Fruit fly (Drosophila melanogaster) whole organism, embryonic: ENCODE results near the gene CG2712.
A peak's percentile ranks its signal among the peaks of the same experiment; 100 is the strongest.

ENCODE experiments used
- Bdp1 ChIP-seq: fragments of 200-800 bp; sonication (Bioruptor generic); optimal IDR thresholded peaks from 3 replicates; lab custom pipeline; 2016; ENCODE audit warnings: missing biosample characterization, missing genetic modification characterization
- CG10366 ChIP-seq: fragments of 200-800 bp; sonication (Bioruptor generic); IDR thresholded peaks from 2 replicates; pipeline ENCODE4 v1.3.6; 2022; ENCODE audit warnings: missing biosample characterization, missing genetic modification characterization
- CG10959 ChIP-seq: fragments of 200-800 bp; sonication (Bioruptor generic); IDR thresholded peaks from 2 replicates; pipeline ENCODE4 v1.3.6; 2022; ENCODE audit warnings: missing biosample characterization, missing genetic modification characterization
- CG11723 ChIP-seq: fragments of 200-800 bp; sonication (Bioruptor generic); optimal IDR thresholded peaks from 2 replicates; lab custom pipeline; 2017; ENCODE audit warnings: missing biosample characterization, mild to moderate bottlenecking, missing genetic modification characterization
- CG12155 ChIP-seq: fragments of 200-800 bp; sonication (Bioruptor generic); optimal IDR thresholded peaks from 3 replicates; lab custom pipeline; 2016; ENCODE audit warnings: missing biosample characterization, missing genetic modification characterization
- CG12659 ChIP-seq: fragments of 200-800 bp; sonication (Bioruptor generic); optimal IDR thresholded peaks from 3 replicates; lab custom pipeline; 2017; ENCODE audit warnings: mild to moderate bottlenecking, missing biosample characterization, missing genetic modification reagents, missing genetic modification characterization
- CG13624 ChIP-seq: fragments of 200-800 bp; sonication (Bioruptor generic); optimal IDR thresholded peaks from 2 replicates; lab custom pipeline; 2016; ENCODE audit warnings: missing biosample characterization, missing genetic modification characterization
- CG14014 ChIP-seq: fragments of 200-800 bp; sonication (Bioruptor generic); IDR thresholded peaks from 2 replicates; pipeline ENCODE4 v1.3.6; 2022; ENCODE audit warnings: missing biosample characterization, missing genetic modification characterization
- CG14965 ChIP-seq: fragments of 200-800 bp; sonication (Bioruptor generic); optimal IDR thresholded peaks from 2 replicates; lab custom pipeline; 2016; ENCODE audit warnings: missing biosample characterization, missing genetic modification characterization, borderline replicate concordance
- CG1529 ChIP-seq: fragments of 200-800 bp; sonication (Bioruptor generic); optimal IDR thresholded peaks from 3 replicates; lab custom pipeline; 2018; ENCODE audit warnings: missing biosample characterization, missing genetic modification characterization
- CG17359 ChIP-seq: fragments of 200-800 bp; sonication (Bioruptor generic); optimal IDR thresholded peaks from 3 replicates; lab custom pipeline; 2018; ENCODE audit warnings: missing biosample characterization, mild to moderate bottlenecking, missing genetic modification characterization, moderate library complexity
- CG17802 ChIP-seq: fragments of 200-800 bp; sonication (Bioruptor generic); optimal IDR thresholded peaks from 2 replicates; lab custom pipeline; 2018; ENCODE audit warnings: missing biosample characterization, mild to moderate bottlenecking, missing genetic modification characterization, moderate library complexity
- CG17829 ChIP-seq: fragments of 200-800 bp; optimal IDR thresholded peaks from 2 replicates; lab custom pipeline; 2019; ENCODE audit warnings: missing biosample characterization, mild to moderate bottlenecking, missing genetic modification characterization, moderate library complexity
- CG18476 ChIP-seq: fragments of 200-800 bp; sonication (Bioruptor generic); optimal IDR thresholded peaks from 2 replicates; lab custom pipeline; 2016; ENCODE audit warnings: missing biosample characterization, mild to moderate bottlenecking, missing genetic modification characterization
- CG4854 ChIP-seq: fragments of 200-800 bp; sonication (Bioruptor generic); optimal IDR thresholded peaks from 2 replicates; lab custom pipeline; 2016; ENCODE audit warnings: missing biosample characterization, missing genetic modification characterization, inconsistent platforms
- CG5953 ChIP-seq: fragments of 200-800 bp; sonication (Bioruptor generic); IDR thresholded peaks from 2 replicates; pipeline ENCODE4 v1.3.6; 2022; ENCODE audit warnings: missing biosample characterization, missing genetic modification characterization
- CG6683 ChIP-seq: fragments of 200-800 bp; sonication (Bioruptor generic); optimal IDR thresholded peaks from 2 replicates; lab custom pipeline; 2017; ENCODE audit warnings: missing biosample characterization, mild to moderate bottlenecking, missing genetic modification characterization, missing genetic modification reagents
- CG6813 ChIP-seq: fragments of 200-800 bp; sonication (Bioruptor generic); optimal IDR thresholded peaks from 2 replicates; lab custom pipeline; 2017; ENCODE audit warnings: missing biosample characterization, missing genetic modification characterization, mild to moderate bottlenecking, moderate library complexity, missing genetic modification reagents
- CG7745 ChIP-seq: fragments of 200-800 bp; sonication (Bioruptor generic); optimal IDR thresholded peaks from 2 replicates; lab custom pipeline; 2018; ENCODE audit warnings: missing biosample characterization, mild to moderate bottlenecking, missing genetic modification characterization, moderate library complexity
- CG8388 ChIP-seq: fragments of 200-800 bp; sonication (Bioruptor generic); optimal IDR thresholded peaks from 2 replicates; lab custom pipeline; 2019; ENCODE audit warnings: missing biosample characterization, mild to moderate bottlenecking, missing genetic modification characterization, moderate library complexity
- CHES-1-like ChIP-seq: fragments of 200-800 bp; sonication (Bioruptor generic); optimal IDR thresholded peaks from 2 replicates; lab custom pipeline; 2016; ENCODE audit warnings: missing biosample characterization, missing genetic modification characterization
- Dip2 ChIP-seq: fragments of 200-800 bp; sonication (Bioruptor generic); IDR thresholded peaks from 2 replicates; pipeline ENCODE4 v1.3.6; 2022; ENCODE audit warnings: missing biosample characterization, missing genetic modification characterization
- Dll ChIP-seq: fragments of 200-800 bp; sonication (Bioruptor generic); IDR thresholded peaks from 4 replicates; pipeline ENCODE4 v1.3.6; 2022; ENCODE audit warnings: missing biosample characterization, missing genetic modification characterization; ENCODE audit not compliant: partially characterized antibody
- Doc3 ChIP-seq: fragments of 200-800 bp; sonication (Bioruptor generic); IDR thresholded peaks from 3 replicates; pipeline ENCODE4 v1.3.6; 2022; ENCODE audit warnings: missing biosample characterization, missing genetic modification characterization; ENCODE audit not compliant: partially characterized antibody
- Ets65A ChIP-seq: fragments of 200-800 bp; sonication (Bioruptor generic); peaks from one replicate; lab custom pipeline; 2016; ENCODE audit warnings: missing biosample characterization, missing genetic modification characterization
- Ets97D ChIP-seq: fragments of 200-800 bp; sonication (Bioruptor generic); optimal IDR thresholded peaks from 3 replicates; lab custom pipeline; 2016; ENCODE audit warnings: missing biosample characterization, missing genetic modification characterization
- HLH4C ChIP-seq: fragments of 200-800 bp; sonication (Bioruptor generic); IDR thresholded peaks from 3 replicates; pipeline ENCODE4 v1.3.6; 2022; ENCODE audit warnings: missing biosample characterization, missing genetic modification characterization; ENCODE audit not compliant: partially characterized antibody
- Hey ChIP-seq: fragments of 200-800 bp; sonication (Bioruptor generic); optimal IDR thresholded peaks from 3 replicates; lab custom pipeline; 2018; ENCODE audit warnings: missing biosample characterization, mild to moderate bottlenecking, missing genetic modification characterization
- Mrtf ChIP-seq: fragments of 200-800 bp; sonication (Bioruptor generic); IDR thresholded peaks from 3 replicates; pipeline ENCODE4 v1.3.6; 2022; ENCODE audit warnings: missing biosample characterization, missing genetic modification characterization
- Myb ChIP-seq: fragments of 200-800 bp; sonication (Bioruptor generic); optimal IDR thresholded peaks from 2 replicates; lab custom pipeline; 2016; ENCODE audit warnings: missing biosample characterization, missing genetic modification characterization
- Rfx ChIP-seq: fragments of 200-800 bp; sonication (Bioruptor generic); IDR thresholded peaks from 2 replicates; pipeline ENCODE4 v1.3.6; 2022; ENCODE audit warnings: missing biosample characterization, missing genetic modification characterization
- Rx ChIP-seq: fragments of 200-800 bp; sonication (Bioruptor generic); IDR thresholded peaks from 2 replicates; pipeline ENCODE4 v1.3.6; 2022; ENCODE audit warnings: missing biosample characterization, missing genetic modification characterization
- Scr ChIP-seq: fragments of 200-800 bp; sonication (Bioruptor generic); IDR thresholded peaks from 2 replicates; pipeline ENCODE4 v1.3.6; 2022; ENCODE audit warnings: missing biosample characterization, missing genetic modification characterization; ENCODE audit not compliant: partially characterized antibody
- Side ChIP-seq: fragments of 200-800 bp; sonication (Bioruptor generic); optimal IDR thresholded peaks from 2 replicates; lab custom pipeline; 2016; ENCODE audit warnings: missing biosample characterization, missing genetic modification characterization
- Sin3A ChIP-seq: fragments of >200 bp; optimal IDR thresholded peaks from 2 replicates; lab custom pipeline; 2018
- TFAM ChIP-seq: fragments of 200-800 bp; sonication (Bioruptor generic); optimal IDR thresholded peaks from 2 replicates; lab custom pipeline; 2017; ENCODE audit warnings: missing biosample characterization, missing genetic modification characterization, inconsistent platforms
- ash1 ChIP-seq: fragments of 200-800 bp; sonication (Bioruptor generic); optimal IDR thresholded peaks from 2 replicates; lab custom pipeline; 2018; ENCODE audit warnings: missing biosample characterization, mild to moderate bottlenecking, missing genetic modification characterization
- disco-r ChIP-seq: fragments of 200-800 bp; sonication (Bioruptor generic); optimal IDR thresholded peaks from 2 replicates; lab custom pipeline; 2016; ENCODE audit warnings: missing biosample characterization, missing genetic modification characterization
- gce ChIP-seq: fragments of 200-800 bp; sonication (Bioruptor generic); IDR thresholded peaks from 3 replicates; pipeline ENCODE4 v1.3.6; 2022; ENCODE audit warnings: missing biosample characterization, missing genetic modification characterization
- hb ChIP-seq: fragments of 200-800 bp; sonication (Bioruptor generic); IDR thresholded peaks from 3 replicates; pipeline ENCODE4 v1.3.6; 2022; ENCODE audit warnings: missing biosample characterization, missing genetic modification characterization; ENCODE audit not compliant: partially characterized antibody
- mirr ChIP-seq: fragments of 200-800 bp; sonication (Bioruptor generic); optimal IDR thresholded peaks from 3 replicates; lab custom pipeline; 2018; ENCODE audit warnings: missing biosample characterization, mild to moderate bottlenecking, missing genetic modification characterization
- pzg ChIP-seq: fragments of 200-800 bp; sonication (Bioruptor generic); optimal IDR thresholded peaks from 3 replicates; lab custom pipeline; 2018; ENCODE audit warnings: missing biosample characterization, mild to moderate bottlenecking, missing genetic modification characterization, moderate library complexity
- sima ChIP-seq: fragments of 200-800 bp; sonication (Bioruptor generic); optimal IDR thresholded peaks from 2 replicates; lab custom pipeline; 2016; ENCODE audit warnings: missing biosample characterization, missing genetic modification characterization
- stwl ChIP-seq: fragments of 200-800 bp; sonication (Bioruptor generic); optimal IDR thresholded peaks from 3 replicates; lab custom pipeline; 2018; ENCODE audit warnings: missing biosample characterization, mild to moderate bottlenecking, missing genetic modification characterization, moderate library complexity
- tap ChIP-seq: fragments of 200-800 bp; optimal IDR thresholded peaks from 3 replicates; lab custom pipeline; 2019; ENCODE audit warnings: missing biosample characterization, mild to moderate bottlenecking, missing genetic modification characterization, moderate library complexity
- tgo ChIP-seq: fragments of 200-800 bp; sonication (Bioruptor generic); IDR thresholded peaks from 3 replicates; pipeline ENCODE4 v1.3.6; 2022; ENCODE audit warnings: missing biosample characterization, missing genetic modification characterization
- trh ChIP-seq: fragments of 200-800 bp; sonication (Bioruptor generic); optimal IDR thresholded peaks from 2 replicates; lab custom pipeline; 2016; ENCODE audit warnings: missing biosample characterization, missing genetic modification characterization
- twi ChIP-seq: fragments of 200-800 bp; optimal IDR thresholded peaks from 2 replicates; lab custom pipeline; 2019; ENCODE audit warnings: missing biosample characterization, mild to moderate bottlenecking, missing genetic modification characterization, moderate library complexity
- unpg ChIP-seq: fragments of 200-800 bp; sonication (Bioruptor generic); optimal IDR thresholded peaks from 3 replicates; lab custom pipeline; 2018; ENCODE audit warnings: missing biosample characterization, mild to moderate bottlenecking, missing genetic modification characterization, moderate library complexity
- zen ChIP-seq: fragments of 200-800 bp; sonication (Bioruptor generic); optimal IDR thresholded peaks from 3 replicates; lab custom pipeline; 2018; ENCODE audit warnings: missing biosample characterization, mild to moderate bottlenecking, missing genetic modification characterization, moderate library complexity

The CG2712 gene

dm6 chrX:2704134-2704773 is 28.0 kb upstream of the CG2712 start, which contains the start of gene eIF2Bbeta (continued):
- TF ChIP-seq Rx (GFP tag; lab: Robert Waterston, UW) (no peak), Dll (GFP tag; lab: Robert Waterston, UW) (0 out of 4 replicates have a peak, but pooled peaks have one; percentile 30), Rfx (0 out of 2 replicates have a peak, but pooled peaks have one; percentile 16), CG13624 (GFP tag; lab: Kevin White, UChicago) (no peak), Side (GFP tag; lab: Kevin White, UChicago) (no peak), HLH4C (0 out of 3 replicates have a peak, but pooled peaks have one; percentile 16), unpg (GFP tag; lab: Kevin White, UChicago) (no peak), Hey (tag; lab: Kevin White, UChicago) (no peak), CG17829 (tag; lab: Kevin White, UChicago) (no peak), tap (tag; lab: Kevin White, UChicago) (no peak), CG11723 (no peak), ash1 (GFP tag; lab: Kevin White, UChicago) (no peak), disco-r (no peak), Scr (GFP tag; lab: Robert Waterston, UW) (0 out of 2 replicates have a peak, but pooled peaks have one; percentile 21), Mrtf (GFP tag; lab: Robert Waterston, UW) (no peak), twi (no peak), zen (tag; lab: Kevin White, UChicago) (no peak), tgo (no peak), trh (no peak), CG17359 (no peak), CG7745 (no peak), Dip2 (no peak), CG12155 (GFP tag; lab: Kevin White, UChicago) (no peak), CG14965 (GFP tag; lab: Kevin White, UChicago) (no peak), stwl (no peak), Ets97D (GFP tag; lab: Kevin White, UChicago) (no peak), CG10959 (GFP tag; lab: Robert Waterston, UW) (no peak), Bdp1 (GFP tag; lab: Kevin White, UChicago) (no peak), TFAM (GFP tag; lab: Kevin White, UChicago) (no peak), CHES-1-like (no peak), Myb (GFP tag; lab: Kevin White, UChicago) (peak; percentile 3), mirr (GFP tag; lab: Kevin White, UChicago) (no peak), Doc3 (0 out of 3 replicates have a peak, but pooled peaks have one; percentile 20), CG6683 (no peak), CG5953 (no peak), sima (GFP tag; lab: Kevin White, UChicago) (no peak), pzg (peak; percentile 4), gce (no peak), CG14014 (no peak), hb (GFP tag; lab: Robert Waterston, UW) (no peak), CG18476 (GFP tag; lab: Kevin White, UChicago) (no peak), CG10366 (GFP tag; lab: Robert Waterston, UW) (no peak), CG17802 (no peak), Ets65A (GFP tag; lab: Kevin White, UChicago) (peak; percentile 64), CG8388 (GFP tag; lab: Kevin White, UChicago) (no peak), Sin3A (no peak), CG12659 (GFP tag; lab: Kevin White, UChicago) (no peak), CG6813 (no peak), CG4854 (GFP tag; lab: Kevin White, UChicago) (no peak), CG1529 (no peak)
